Worm (Caenorhabditis elegans): ENCODE data around the gene F25E5.1.

- TF ChIP-seq nhr-90 (tag; optimal IDR thresholded peaks at IDR 0.05; ENCODE audit: poor library complexity) (no peak), ceh-82 (tag; optimal IDR thresholded peaks at IDR 0.05) (no peak), sup-37 (GFP tag; optimal IDR thresholded peaks at IDR 0.05) (no peak), unc-62 (GFP tag; optimal IDR thresholded peaks at IDR 0.05) (no peak), lin-15B (tag; optimal IDR thresholded peaks at IDR 0.05) (no peak), ama-1 (optimal IDR thresholded peaks at IDR 0.05) (no peak), grh-1 (GFP tag; IDR thresholded peaks at IDR 0.05) (no peak), nhr-77 (tag; optimal IDR thresholded peaks at IDR 0.05) (no peak), lin-39 (tag; optimal IDR thresholded peaks at IDR 0.05) (no peak), ztf-4 (tag; optimal IDR thresholded peaks at IDR 0.05) (no peak), mep-1 (tag; optimal IDR thresholded peaks at IDR 0.05) (no peak), blmp-1 (tag; optimal IDR thresholded peaks at IDR 0.05) (no peak), pag-3 (tag; optimal IDR thresholded peaks at IDR 0.05; ENCODE audit: borderline replicate concordance, insufficient read depth) (no peak)
Measured at ce11 chrV:7464696-7465095, 988 bp upstream of the F25E5.1 start, which contains the start of gene srh-89.

Data from whole organism, L1 larva.